Fruit fly (Drosophila melanogaster): ENCODE measurements around the gene DIP-gamma.

Gene DIP-gamma

dm6 chr3R:28911758-28912157 lies 58.4 kb downstream of the DIP-gamma start (continued):
- TF ChIP-seq CG11762 (GFP tag; optimal IDR thresholded peaks at IDR 0.05; ENCODE audit: insufficient read depth) (peak; percentile 40), dac (GFP tag; optimal IDR thresholded peaks at IDR 0.05) (peak; percentile 18), lz (GFP tag; optimal IDR thresholded peaks at IDR 0.05) (peak; percentile 32), Sox14 (GFP tag; optimal IDR thresholded peaks at IDR 0.05) (peak; percentile 55), vri (GFP tag; optimal IDR thresholded peaks at IDR 0.05) (no peak), eg (GFP tag; IDR thresholded peaks at IDR 0.05) (peak; percentile 85), Hr39 (GFP tag; optimal IDR thresholded peaks at IDR 0.05) (peak; percentile 32), Sox15 (GFP tag; optimal IDR thresholded peaks at IDR 0.05) (no peak), CG6792 (GFP tag; optimal IDR thresholded peaks at IDR 0.05) (no peak), CG31627 (GFP tag; optimal IDR thresholded peaks at IDR 0.05) (peak; percentile 24), CG10669 (GFP tag; optimal IDR thresholded peaks at IDR 0.05) (peak; percentile 14), fkh (GFP tag; optimal IDR thresholded peaks at IDR 0.05) (no peak), Sox102F (GFP tag; optimal IDR thresholded peaks at IDR 0.05) (no peak), CG6276 (GFP tag; optimal IDR thresholded peaks at IDR 0.05) (peak; percentile 60), topi (GFP tag; optimal IDR thresholded peaks at IDR 0.05) (no peak), Blimp-1 (GFP tag; optimal IDR thresholded peaks at IDR 0.05) (no peak), CG8119 (GFP tag; IDR thresholded peaks at IDR 0.05) (peak; percentile 77), achi (GFP tag; optimal IDR thresholded peaks at IDR 0.05) (peak; percentile 62), CG9139 (GFP tag; optimal IDR thresholded peaks at IDR 0.05) (no peak), Ets21C (GFP tag; optimal IDR thresholded peaks at IDR 0.05) (no peak), cyc (GFP tag; optimal IDR thresholded peaks at IDR 0.05) (peak; percentile 40), Gug (GFP tag; IDR thresholded peaks at IDR 0.05) (peak; percentile 76), dsx (GFP tag; optimal IDR thresholded peaks at IDR 0.05; ENCODE audit: poor library complexity, severe bottlenecking) (no peak), CG8319 (GFP tag; optimal IDR thresholded peaks at IDR 0.05) (no peak)

- TF ChIP-seq Sox14 (GFP tag; optimal IDR thresholded peaks at IDR 0.05) (peak; percentile 43), lz (GFP tag; optimal IDR thresholded peaks at IDR 0.05) (peak; percentile 34), CG8319 (GFP tag; optimal IDR thresholded peaks at IDR 0.05) (no peak), Eip75B (GFP tag; optimal IDR thresholded peaks at IDR 0.05) (peak; percentile 4), Gug (GFP tag; IDR thresholded peaks at IDR 0.05) (peak; percentile 58; the same call in 1 of the 2 replicates), CG11902 (GFP tag; optimal IDR thresholded peaks at IDR 0.05) (no peak), svp (GFP tag) (peak; percentile 64), CG11294 (GFP tag; IDR thresholded peaks at IDR 0.05) (peak; percentile 65), OdsH (GFP tag; optimal IDR thresholded peaks at IDR 0.05) (peak; percentile 42), CG8632 (GFP tag; optimal IDR thresholded peaks at IDR 0.05) (no peak), pdm3 (GFP tag; optimal IDR thresholded peaks at IDR 0.05) (peak; percentile 46), CG15336 (GFP tag; IDR thresholded peaks at IDR 0.05) (peak; percentile 67), Ets96B (tag; optimal IDR thresholded peaks at IDR 0.05) (no peak), Ets21C (GFP tag; optimal IDR thresholded peaks at IDR 0.05) (peak; percentile 23), CG6276 (GFP tag; optimal IDR thresholded peaks at IDR 0.05) (peak; percentile 33), CG8119 (GFP tag; IDR thresholded peaks at IDR 0.05) (peak; percentile 66), fkh (GFP tag; optimal IDR thresholded peaks at IDR 0.05) (no peak), CG32006 (GFP tag; optimal IDR thresholded peaks at IDR 0.05) (peak; percentile 63), CG6163 (GFP tag; IDR thresholded peaks at IDR 0.05) (peak; percentile 81), Met (GFP tag; optimal IDR thresholded peaks at IDR 0.05) (peak; percentile 38), CG10669 (GFP tag; optimal IDR thresholded peaks at IDR 0.05) (no peak), Sox15 (GFP tag; optimal IDR thresholded peaks at IDR 0.05) (no peak), Eip78C (GFP tag) (peak; percentile 60), topi (GFP tag; optimal IDR thresholded peaks at IDR 0.05) (peak; percentile 29), eg (GFP tag; IDR thresholded peaks at IDR 0.05) (peak; percentile 84), acj6 (GFP tag; optimal IDR thresholded peaks at IDR 0.05) (peak; percentile 29), Hr38 (GFP tag; optimal IDR thresholded peaks at IDR 0.05) (no peak), esn (GFP tag; optimal IDR thresholded peaks at IDR 0.05) (peak; percentile 34), net (GFP tag; optimal IDR thresholded peaks at IDR 0.05) (peak; percentile 42), CG6792 (GFP tag; optimal IDR thresholded peaks at IDR 0.05) (peak; percentile 14), achi (GFP tag; optimal IDR thresholded peaks at IDR 0.05) (peak; percentile 13), CG31627 (GFP tag; optimal IDR thresholded peaks at IDR 0.05) (peak; percentile 50), salr (GFP tag; optimal IDR thresholded peaks at IDR 0.05) (peak in 1 of 2 experiments; percentile 27), Lpt (GFP tag; optimal IDR thresholded peaks at IDR 0.05) (peak; percentile 41), Hr39 (GFP tag; optimal IDR thresholded peaks at IDR 0.05) (peak; percentile 57), Sox102F (GFP tag; optimal IDR thresholded peaks at IDR 0.05) (no peak), CG3919 (GFP tag; optimal IDR thresholded peaks at IDR 0.05) (peak; percentile 26), CG10631 (GFP tag; optimal IDR thresholded peaks at IDR 0.05) (peak; percentile 50), Hr4 (GFP tag; optimal IDR thresholded peaks at IDR 0.05) (peak; percentile 80)
Measured at dm6 chr3R:28904816-28905435, 65.2 kb downstream of the DIP-gamma start.
